Worm (Caenorhabditis elegans) whole organism, late embryonic: Measurements from ENCODE around the gene Y54E2A.4.

Experiments used
- C38D4.7 ChIP-seq: fragments of 200-800 bp; sonication (Bioruptor generic); optimal IDR thresholded peaks from 2 replicates; lab custom pipeline; 2018; ENCODE audit warnings: mild to moderate bottlenecking, missing genetic modification characterization, moderate library complexity, missing compliant biosample characterization
- F13H6.1 ChIP-seq: sonication (generic microtip); optimal IDR thresholded peaks from 2 replicates; lab custom pipeline; 2016; ENCODE audit warnings: missing genetic modification characterization, missing compliant biosample characterization
- K09A11.1 ChIP-seq: sonication (generic microtip); optimal IDR thresholded peaks from 2 replicates; lab custom pipeline; 2017; ENCODE audit warnings: antibody characterized with exemption, mild to moderate bottlenecking, missing genetic modification characterization, missing compliant biosample characterization; ENCODE audit not compliant: insufficient read depth
- ahr-1 ChIP-seq: sonication (generic microtip); optimal IDR thresholded peaks from 2 replicates; lab custom pipeline; 2016; ENCODE audit warnings: missing genetic modification characterization, missing compliant biosample characterization
- ama-1 ChIP-seq: fragments of 150-350 bp; optimal IDR thresholded peaks from 2 replicates; lab custom pipeline; 2014
- ceh-14 ChIP-seq: sonication (generic microtip); optimal IDR thresholded peaks from 2 replicates; lab custom pipeline; 2016; ENCODE audit warnings: missing genotype, missing genetic modification characterization, missing compliant biosample characterization
- ceh-2 ChIP-seq: sonication (generic microtip); optimal IDR thresholded peaks from 2 replicates; lab custom pipeline; 2016; ENCODE audit warnings: missing genotype, missing genetic modification characterization, missing compliant biosample characterization
- ceh-22 ChIP-seq: sonication (generic microtip); optimal IDR thresholded peaks from 2 replicates; lab custom pipeline; 2017; ENCODE audit warnings: missing biosample characterization, missing genetic modification characterization
- ceh-24 ChIP-seq: sonication (generic microtip); optimal IDR thresholded peaks from 2 replicates; lab custom pipeline; 2016; ENCODE audit warnings: mild to moderate bottlenecking, missing genetic modification characterization, missing compliant biosample characterization
- ceh-30 ChIP-seq: fragments of 150-350 bp; optimal IDR thresholded peaks from 2 replicates; lab custom pipeline; 2014; ENCODE audit warnings: missing biosample characterization, missing genetic modification characterization
- ceh-31 ChIP-seq: sonication (generic microtip); optimal IDR thresholded peaks from 2 replicates; lab custom pipeline; 2016; ENCODE audit warnings: missing genetic modification characterization, missing compliant biosample characterization
- ceh-34 ChIP-seq: sonication (generic microtip); optimal IDR thresholded peaks from 2 replicates; lab custom pipeline; 2016; ENCODE audit warnings: mild to moderate bottlenecking, missing genetic modification characterization, missing compliant biosample characterization
- ceh-6 ChIP-seq: fragments of 200-800 bp; sonication (Bioruptor generic); optimal IDR thresholded peaks from 2 replicates; lab custom pipeline; 2018; ENCODE audit warnings: mild to moderate bottlenecking, missing genetic modification characterization, missing compliant biosample characterization
- che-1 ChIP-seq: sonication (generic microtip); optimal IDR thresholded peaks from 2 replicates; lab custom pipeline; 2016; ENCODE audit warnings: mild to moderate bottlenecking, missing genetic modification characterization, missing compliant biosample characterization
- dve-1 ChIP-seq: sonication (generic microtip); optimal IDR thresholded peaks from 2 replicates; lab custom pipeline; 2017; ENCODE audit warnings: antibody characterized with exemption, mild to moderate bottlenecking, missing genetic modification characterization, missing compliant biosample characterization
- elt-4 ChIP-seq: sonication (generic microtip); optimal IDR thresholded peaks from 2 replicates; lab custom pipeline; 2016; ENCODE audit warnings: missing genetic modification characterization, missing compliant biosample characterization
- ets-4 ChIP-seq: sonication (generic microtip); optimal IDR thresholded peaks from 2 replicates; lab custom pipeline; 2016; ENCODE audit warnings: missing genetic modification characterization, missing compliant biosample characterization
- eyg-1 ChIP-seq: sonication (generic microtip); optimal IDR thresholded peaks from 2 replicates; lab custom pipeline; 2016; ENCODE audit warnings: missing genotype, missing genetic modification characterization, missing compliant biosample characterization
- fkh-6 ChIP-seq: sonication (generic microtip); optimal IDR thresholded peaks from 2 replicates; lab custom pipeline; 2016; ENCODE audit warnings: missing genetic modification characterization, missing compliant biosample characterization
- gmeb-2 ChIP-seq: sonication (generic microtip); optimal IDR thresholded peaks from 2 replicates; lab custom pipeline; 2016; ENCODE audit warnings: missing genetic modification characterization, inconsistent platforms, missing compliant biosample characterization
- hlh-30 ChIP-seq: sonication (generic microtip); optimal IDR thresholded peaks from 2 replicates; lab custom pipeline; 2017; ENCODE audit warnings: antibody characterized with exemption, missing genetic modification characterization, missing compliant biosample characterization; ENCODE audit not compliant: insufficient read depth
- hlh-6 ChIP-seq: sonication (generic microtip); optimal IDR thresholded peaks from 2 replicates; lab custom pipeline; 2016; ENCODE audit warnings: missing genotype, missing genetic modification characterization, missing compliant biosample characterization
- hlh-8 ChIP-seq: sonication (generic microtip); optimal IDR thresholded peaks from 2 replicates; lab custom pipeline; 2016; ENCODE audit warnings: missing genotype, missing genetic modification characterization, missing compliant biosample characterization
- lin-11 ChIP-seq: fragments of 200-800 bp; sonication (Bioruptor generic); optimal IDR thresholded peaks from 2 replicates; lab custom pipeline; 2018; ENCODE audit warnings: mild to moderate bottlenecking, missing genetic modification characterization, missing compliant biosample characterization
- madf-2 ChIP-seq: sonication (generic microtip); optimal IDR thresholded peaks from 2 replicates; lab custom pipeline; 2017; ENCODE audit warnings: missing genetic modification characterization, missing compliant biosample characterization
- mec-3 ChIP-seq: sonication (generic microtip); optimal IDR thresholded peaks from 2 replicates; lab custom pipeline; 2016; ENCODE audit warnings: borderline replicate concordance, missing genetic modification characterization, missing compliant biosample characterization
- nfya-1 ChIP-seq: sonication (generic microtip); optimal IDR thresholded peaks from 2 replicates; lab custom pipeline; 2017; ENCODE audit warnings: missing genetic modification characterization, mild to moderate bottlenecking, missing compliant biosample characterization, antibody characterized with exemption, moderate library complexity
- npax-4 ChIP-seq: sonication (generic microtip); optimal IDR thresholded peaks from 2 replicates; lab custom pipeline; 2016; ENCODE audit warnings: missing genetic modification characterization, missing compliant biosample characterization
- odd-2 ChIP-seq: sonication (generic microtip); optimal IDR thresholded peaks from 2 replicates; lab custom pipeline; 2017; ENCODE audit warnings: antibody characterized with exemption, mild to moderate bottlenecking, missing genetic modification characterization, missing compliant biosample characterization
- pag-3 ChIP-seq: sonication (generic microtip); optimal IDR thresholded peaks from 2 replicates; lab custom pipeline; 2016; ENCODE audit warnings: missing compliant biosample characterization, missing genetic modification characterization, borderline replicate concordance
- pat-9 ChIP-seq: fragments of 200-800 bp; sonication (Bioruptor generic); optimal IDR thresholded peaks from 2 replicates; lab custom pipeline; 2018; ENCODE audit warnings: mild to moderate bottlenecking, missing genetic modification characterization, moderate library complexity, missing compliant biosample characterization
- pax-1 ChIP-seq: fragments of 150-350 bp; optimal IDR thresholded peaks from 2 replicates; lab custom pipeline; 2014; ENCODE audit warnings: missing biosample characterization, missing genetic modification characterization
- pqm-1 ChIP-seq: sonication (generic microtip); optimal IDR thresholded peaks from 2 replicates; lab custom pipeline; 2016; ENCODE audit warnings: missing genetic modification characterization, missing compliant biosample characterization
- pros-1 ChIP-seq: fragments of 150-350 bp; optimal IDR thresholded peaks from 2 replicates; lab custom pipeline; 2014; ENCODE audit warnings: missing biosample characterization, missing genetic modification reagents, missing genetic modification characterization
- sdc-2 ChIP-seq: sonication (generic microtip); optimal IDR thresholded peaks from 2 replicates; lab custom pipeline; 2016; ENCODE audit warnings: missing genotype, missing genetic modification characterization, missing compliant biosample characterization
- sox-4 ChIP-seq: sonication (generic microtip); optimal IDR thresholded peaks from 2 replicates; lab custom pipeline; 2017; ENCODE audit warnings: mild to moderate bottlenecking, missing genetic modification characterization, inconsistent platforms, missing compliant biosample characterization
- tbx-2 ChIP-seq: sonication (generic microtip); optimal IDR thresholded peaks from 2 replicates; lab custom pipeline; 2016; ENCODE audit warnings: missing genetic modification characterization, missing compliant biosample characterization
- tbx-7 ChIP-seq: sonication (generic microtip); optimal IDR thresholded peaks from 2 replicates; lab custom pipeline; 2016; ENCODE audit warnings: missing genotype, missing genetic modification characterization, missing compliant biosample characterization
- unc-3 ChIP-seq, 2 experiments: fragments of 200-800 bp in 1 of 2; sonication (Bioruptor generic) in 1 of 2; sonication (generic microtip) in 1 of 2; conservative IDR thresholded peaks in 1 of 2; optimal IDR thresholded peaks in 1 of 2; 2 replicates each; pipeline versions ENCODE4 v1.3.6 to Lab custom; 2016 to 2022; ENCODE audit warnings: missing compliant biosample characterization in 2 of 2, missing genetic modification characterization in 2 of 2, missing genetic modification reagents in 1 of 2
- unc-55 ChIP-seq: sonication (generic microtip); optimal IDR thresholded peaks from 2 replicates; lab custom pipeline; 2017; ENCODE audit warnings: missing biosample characterization, missing genetic modification reagents, missing genetic modification characterization
- zip-5 ChIP-seq: sonication (generic microtip); optimal IDR thresholded peaks from 2 replicates; lab custom pipeline; 2016; ENCODE audit warnings: missing genetic modification characterization, missing compliant biosample characterization
- ztf-16 ChIP-seq: sonication (generic microtip); optimal IDR thresholded peaks from 2 replicates; lab custom pipeline; 2017; ENCODE audit warnings: missing genetic modification characterization, missing compliant biosample characterization

Y54E2A.4 gene

ce11 chrII:14779851-14780250 lies 25.4 kb downstream of the Y54E2A.4 start:
- TF ChIP-seq ceh-34 (tag; lab: Kevin White, UChicago) (no peak), hlh-30 (tag; lab: Kevin White, UChicago) (no peak), che-1 (no peak), ceh-2 (tag; lab: Kevin White, UChicago) (no peak), ceh-14 (tag; lab: Kevin White, UChicago) (no peak), zip-5 (tag; lab: Kevin White, UChicago) (no peak), lin-11 (tag; lab: Kevin White, UChicago) (no peak), ceh-6 (no peak), gmeb-2 (no peak), K09A11.1 (no peak), npax-4 (tag; lab: Kevin White, UChicago) (no peak), ztf-16 (tag; lab: Kevin White, UChicago) (no peak), ahr-1 (no peak), ets-4 (tag; lab: Kevin White, UChicago) (no peak)

DNA sequence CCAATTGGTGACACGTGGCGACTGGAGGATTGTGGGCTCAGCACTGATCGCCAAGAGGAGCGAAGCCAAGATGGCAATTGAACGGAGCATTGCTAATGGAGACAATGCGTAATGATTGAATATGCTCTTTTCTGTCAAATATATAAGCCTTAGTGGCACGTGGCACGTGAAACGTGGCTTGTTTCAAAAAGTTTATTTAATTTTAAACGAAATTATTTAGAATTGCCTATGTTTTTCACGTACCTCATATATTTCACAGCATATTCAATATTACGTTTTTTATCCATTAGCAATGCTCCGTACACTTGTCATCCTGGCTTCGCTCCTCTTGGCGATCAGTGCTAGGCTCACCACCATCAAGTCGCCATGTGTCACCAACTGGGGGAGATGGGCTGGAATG lies 31.5 kb downstream of the Y54E2A.4 start, which contains the start of gene Y54E2A.9:
TSS of gene Y54E2A.9 (minus strand) at position 101 of the 400 bp plus-strand sequence.
- TF ChIP-seq lin-11 (tag; lab: Kevin White, UChicago) (no peak), pag-3 (tag; lab: Kevin White, UChicago) (no peak), ceh-2 (tag; lab: Kevin White, UChicago) (no peak)

DNA sequence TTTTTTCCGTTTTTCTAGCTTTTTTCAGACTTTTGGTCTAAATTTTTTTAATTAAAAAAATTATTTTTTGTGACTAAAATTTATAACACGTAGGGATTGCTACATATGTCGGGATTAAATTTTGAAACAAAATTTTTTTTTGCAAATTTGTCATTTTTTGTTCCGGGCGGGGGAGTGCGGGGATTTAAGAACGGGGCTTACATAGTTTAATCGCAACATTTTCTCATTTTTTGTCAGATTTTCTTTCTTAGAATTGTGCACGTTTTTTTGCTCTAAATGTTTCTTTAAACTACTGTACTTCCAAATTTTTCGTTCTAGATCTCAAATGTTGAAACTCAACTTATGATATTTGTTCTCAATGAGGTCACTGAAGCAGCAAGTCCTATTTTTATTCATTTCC lies 36.3 kb downstream of the Y54E2A.4 start, which contains the start of gene Y54E2A.10:
TSS of gene Y54E2A.10 (plus strand) at position 301 of the 400 bp plus-strand sequence.
- no peak for TF ChIP-seq F13H6.1
- TF ChIP-seq ahr-1: no peak

- no peak for TF ChIP-seq odd-2
- TF ChIP-seq fkh-6 (tag; lab: Kevin White, UChicago): no peak
Measured at ce11 chrII:14792470-14792869, 38.0 kb downstream of the Y54E2A.4 start.

- TF ChIP-seq hlh-8 (tag; lab: Kevin White, UChicago) (peak; percentile 81), nfya-1 (tag; lab: Kevin White, UChicago) (peak; percentile 83), unc-3 (GFP tag; conservative IDR thresholded peaks at IDR 0.05; lab: Robert Waterston, UW) (peak; percentile 55; the same call in 1 of the 2 replicates), unc-3 (tag; optimal IDR thresholded peaks at IDR 0.05; lab: Kevin White, UChicago) (no peak), elt-4 (tag; lab: Kevin White, UChicago) (no peak), ceh-24 (no peak), madf-2 (tag; lab: Kevin White, UChicago) (peak; percentile 42), F13H6.1 (peak; percentile 67), ceh-31 (tag; lab: Kevin White, UChicago) (peak; percentile 98), pax-1 (tag; lab: Kevin White, UChicago) (peak; percentile 76), mec-3 (peak; percentile 84), pag-3 (tag; lab: Kevin White, UChicago) (peak; percentile 23), ama-1 (lab: Kevin White, UChicago) (no peak), gmeb-2 (no peak), C38D4.7 (GFP tag; lab: Kevin White, UChicago) (no peak), che-1 (no peak), eyg-1 (tag; lab: Kevin White, UChicago) (peak; percentile 51), pqm-1 (peak; percentile 69), tbx-7 (peak; percentile 89), dve-1 (tag; lab: Kevin White, UChicago) (peak; percentile 81), npax-4 (tag; lab: Kevin White, UChicago) (no peak), ztf-16 (tag; lab: Kevin White, UChicago) (peak; percentile 5), ceh-30 (tag; lab: Kevin White, UChicago) (peak; percentile 70), odd-2 (no peak), sox-4 (tag; lab: Kevin White, UChicago) (no peak), ceh-22 (tag; lab: Kevin White, UChicago) (no peak), pat-9 (tag; lab: Kevin White, UChicago) (no peak), ceh-34 (tag; lab: Kevin White, UChicago) (peak; percentile 84), lin-11 (tag; lab: Kevin White, UChicago) (no peak), ahr-1 (no peak), unc-55 (GFP tag; lab: Kevin White, UChicago) (peak; percentile 74), fkh-6 (tag; lab: Kevin White, UChicago) (peak; percentile 79), tbx-2 (tag; lab: Kevin White, UChicago) (peak; percentile 94), hlh-6 (no peak), sdc-2 (tag; lab: Kevin White, UChicago) (no peak), pros-1 (tag; lab: Kevin White, UChicago) (no peak)
Measured at ce11 chrII:14794935-14795454, 40.6 kb downstream of the Y54E2A.4 start, which contains the start of gene eif-3.B. TSS of gene eif-3.B (plus strand) at chrII:14795404.
